Worm (Caenorhabditis elegans) whole organism, L4/young adult: Measurements from ENCODE around the gene E03H12.7.

Experiments
- dao-5 ChIP-seq: sonication (generic microtip); optimal IDR thresholded peaks from 2 replicates; lab custom pipeline; 2016; ENCODE audit warnings: missing genotype, missing genetic modification characterization, moderate library complexity, missing compliant biosample characterization
- him-1 ChIP-seq: sonication (generic microtip); optimal IDR thresholded peaks from 2 replicates; lab custom pipeline; 2016; ENCODE audit warnings: missing genotype, missing genetic modification reagents, missing genetic modification characterization, missing compliant biosample characterization

- TF ChIP-seq him-1 (tag; lab: Kevin White, UChicago): no peak
- no peak for TF ChIP-seq dao-5
Measured at ce11 chrIV:4983746-4984145, 4.7 kb downstream of the E03H12.7 start, which contains the start of gene clec-176.
